Worm (Caenorhabditis elegans) whole organism, L2 larva: ENCODE measurements around the gene F44E2.4.

Source experiments
- C34F6.9 ChIP-seq: fragments of 150-350 bp; optimal IDR thresholded peaks from 2 replicates; lab custom pipeline; 2014; ENCODE audit warnings: missing biosample characterization, missing genetic modification characterization
- F13H6.1 ChIP-seq: sonication (generic microtip); optimal IDR thresholded peaks from 2 replicates; lab custom pipeline; 2016; ENCODE audit warnings: missing genetic modification characterization, missing compliant biosample characterization
- R02D3.7 ChIP-seq: fragments of 150-350 bp; optimal IDR thresholded peaks from 2 replicates; lab custom pipeline; 2014; ENCODE audit warnings: missing biosample characterization, missing genetic modification characterization
- Y55F3AM.14 ChIP-seq: fragments of 200-800 bp; sonication (Bioruptor generic); optimal IDR thresholded peaks from 2 replicates; lab custom pipeline; 2018; ENCODE audit warnings: mild to moderate bottlenecking, missing genetic modification characterization, missing compliant biosample characterization
- ZK546.5 ChIP-seq: sonication (generic microtip); optimal IDR thresholded peaks from 2 replicates; lab custom pipeline; 2017; ENCODE audit warnings: missing biosample characterization, missing genetic modification characterization
- alr-1 ChIP-seq: fragments of 150-350 bp; optimal IDR thresholded peaks from 2 replicates; lab custom pipeline; 2014; ENCODE audit warnings: missing biosample characterization, missing genetic modification characterization
- aly-2 ChIP-seq: fragments of 150-350 bp; optimal IDR thresholded peaks from 2 replicates; lab custom pipeline; 2014; ENCODE audit warnings: missing biosample characterization, missing genetic modification characterization
- ama-1 ChIP-seq: fragments of 150-350 bp; optimal IDR thresholded peaks from 2 replicates; lab custom pipeline; 2018; ENCODE audit warnings: inconsistent platforms
- blmp-1 ChIP-seq: sonication (generic microtip); optimal IDR thresholded peaks from 2 replicates; lab custom pipeline; 2017; ENCODE audit warnings: missing genetic modification characterization, mild to moderate bottlenecking, missing compliant biosample characterization, antibody characterized with exemption, moderate library complexity; ENCODE audit not compliant: insufficient read depth
- ceh-16 ChIP-seq: fragments of 150-350 bp; optimal IDR thresholded peaks from 2 replicates; lab custom pipeline; 2014; ENCODE audit warnings: missing biosample characterization, missing genetic modification characterization
- ceh-82 ChIP-seq: fragments of 150-350 bp; optimal IDR thresholded peaks from 2 replicates; lab custom pipeline; 2014; ENCODE audit warnings: missing biosample characterization, missing genetic modification characterization
- crh-2 ChIP-seq: sonication (generic microtip); optimal IDR thresholded peaks from 2 replicates; lab custom pipeline; 2017; ENCODE audit warnings: missing biosample characterization, missing genetic modification characterization
- dmd-4 ChIP-seq: sonication (generic microtip); optimal IDR thresholded peaks from 2 replicates; lab custom pipeline; 2017; ENCODE audit warnings: missing biosample characterization, missing genetic modification characterization
- egl-27 ChIP-seq: sonication (generic microtip); optimal IDR thresholded peaks from 3 replicates; lab custom pipeline; 2017; ENCODE audit warnings: missing biosample characterization, missing genetic modification reagents, missing genetic modification characterization
- elt-1 ChIP-seq: fragments of 150-350 bp; optimal IDR thresholded peaks from 2 replicates; lab custom pipeline; 2014; ENCODE audit warnings: missing biosample characterization, missing genetic modification characterization
- elt-3 ChIP-seq: sonication (generic microtip); optimal IDR thresholded peaks from 2 replicates; lab custom pipeline; 2017; ENCODE audit warnings: missing biosample characterization, missing genetic modification characterization
- fos-1 ChIP-seq: fragments of 150-350 bp; optimal IDR thresholded peaks from 2 replicates; lab custom pipeline; 2014; ENCODE audit warnings: missing biosample characterization, missing genetic modification characterization
- gmeb-1 ChIP-seq: fragments of 150-350 bp; optimal IDR thresholded peaks from 2 replicates; lab custom pipeline; 2014; ENCODE audit warnings: missing biosample characterization, missing genetic modification characterization
- lin-11 ChIP-seq: fragments of 150-350 bp; sonication (generic microtip); optimal IDR thresholded peaks from 2 replicates; lab custom pipeline; 2014; ENCODE audit warnings: missing biosample characterization, missing genetic modification characterization, inconsistent platforms, mixed read lengths
- lin-13 ChIP-seq: fragments of 150-350 bp; optimal IDR thresholded peaks from 2 replicates; lab custom pipeline; 2014; ENCODE audit warnings: missing biosample characterization, missing genetic modification reagents, missing genetic modification characterization
- lin-39 ChIP-seq: fragments of 150-350 bp; optimal IDR thresholded peaks from 2 replicates; lab custom pipeline; 2014; ENCODE audit warnings: missing biosample characterization, missing genetic modification reagents, missing genetic modification characterization
- lsy-2 ChIP-seq, 2 experiments: fragments of 150-350 bp in 1 of 2; sonication (generic microtip) in 1 of 2; optimal IDR thresholded peaks; 2 replicates each; lab custom pipeline; 2014 to 2017; ENCODE audit warnings: missing biosample characterization in 2 of 2, missing genetic modification characterization in 2 of 2
- mab-5 ChIP-seq: fragments of 150-350 bp; optimal IDR thresholded peaks from 2 replicates; lab custom pipeline; 2014; ENCODE audit warnings: missing biosample characterization, missing genetic modification characterization
- mbf-1 ChIP-seq: sonication (generic microtip); optimal IDR thresholded peaks from 2 replicates; lab custom pipeline; 2017; ENCODE audit warnings: missing biosample characterization, missing genetic modification characterization
- mdl-1 ChIP-seq, 2 experiments: fragments of 150-350 bp in 1 of 2; sonication (generic microtip) in 1 of 2; optimal IDR thresholded peaks; 2 replicates each; lab custom pipeline; 2017; ENCODE audit warnings: missing biosample characterization in 2 of 2, missing genetic modification characterization in 2 of 2
- nhr-10 ChIP-seq: sonication (generic microtip); optimal IDR thresholded peaks from 2 replicates; lab custom pipeline; 2017; ENCODE audit warnings: missing biosample characterization, missing genetic modification characterization
- nhr-11 ChIP-seq: fragments of 150-350 bp; optimal IDR thresholded peaks from 2 replicates; lab custom pipeline; 2014; ENCODE audit warnings: missing biosample characterization, missing genetic modification characterization
- nhr-12 ChIP-seq: fragments of 150-350 bp; optimal IDR thresholded peaks from 2 replicates; lab custom pipeline; 2014; ENCODE audit warnings: missing biosample characterization, missing genetic modification characterization
- nhr-129 ChIP-seq: fragments of 150-350 bp; optimal IDR thresholded peaks from 2 replicates; lab custom pipeline; 2014; ENCODE audit warnings: missing biosample characterization, missing genetic modification characterization
- nhr-21 ChIP-seq: fragments of 150-350 bp; optimal IDR thresholded peaks from 2 replicates; lab custom pipeline; 2014; ENCODE audit warnings: missing biosample characterization, missing genetic modification characterization
- nhr-23 ChIP-seq: fragments of 150-350 bp; optimal IDR thresholded peaks from 2 replicates; lab custom pipeline; 2014; ENCODE audit warnings: missing biosample characterization, missing genetic modification reagents, missing genetic modification characterization
- nhr-237 ChIP-seq: fragments of 150-350 bp; optimal IDR thresholded peaks from 2 replicates; lab custom pipeline; 2014; ENCODE audit warnings: missing biosample characterization, missing genetic modification characterization
- nhr-25 ChIP-seq: fragments of 150-350 bp; sonication (generic microtip); optimal IDR thresholded peaks from 3 replicates; lab custom pipeline; 2014; ENCODE audit warnings: missing biosample characterization, missing genetic modification characterization
- nhr-6 ChIP-seq: fragments of 150-350 bp; optimal IDR thresholded peaks from 2 replicates; lab custom pipeline; 2014; ENCODE audit warnings: missing biosample characterization, missing genetic modification characterization
- nhr-77 ChIP-seq: fragments of 150-350 bp; optimal IDR thresholded peaks from 2 replicates; lab custom pipeline; 2014; ENCODE audit warnings: missing biosample characterization, missing genetic modification characterization
- peb-1 ChIP-seq: fragments of 150-350 bp; optimal IDR thresholded peaks from 2 replicates; lab custom pipeline; 2014; ENCODE audit warnings: missing biosample characterization, missing genetic modification characterization
- sem-4 ChIP-seq: fragments of 150-350 bp; optimal IDR thresholded peaks from 2 replicates; lab custom pipeline; 2014; ENCODE audit warnings: missing biosample characterization, missing genetic modification reagents, missing genetic modification characterization
- skn-1 ChIP-seq: sonication (generic microtip); optimal IDR thresholded peaks from 2 replicates; lab custom pipeline; 2017; ENCODE audit warnings: missing biosample characterization, missing genetic modification characterization
- sma-3 ChIP-seq: sonication (generic microtip); optimal IDR thresholded peaks from 2 replicates; lab custom pipeline; 2016; ENCODE audit warnings: missing genetic modification reagents, missing genetic modification characterization, missing compliant biosample characterization
- sma-9 ChIP-seq, 2 experiments: fragments of 150-350 bp in 1 of 2; sonication (generic microtip) in 1 of 2; optimal IDR thresholded peaks; 2 replicates each; lab custom pipeline; 2014 to 2016; ENCODE audit warnings: missing genetic modification characterization in 2 of 2, mild to moderate bottlenecking in 1 of 2, missing biosample characterization in 1 of 2, missing compliant biosample characterization in 1 of 2, missing genetic modification reagents in 1 of 2, moderate library complexity in 1 of 2
- snpc-4 ChIP-seq: fragments of 150-350 bp; optimal IDR thresholded peaks from 2 replicates; lab custom pipeline; 2014; ENCODE audit warnings: missing biosample characterization, missing genetic modification characterization
- unc-39 ChIP-seq: fragments of 150-350 bp; optimal IDR thresholded peaks from 2 replicates; lab custom pipeline; 2014; ENCODE audit warnings: missing biosample characterization, missing genetic modification characterization
- unc-55 ChIP-seq: fragments of 150-350 bp; sonication (generic microtip); optimal IDR thresholded peaks from 3 replicates; lab custom pipeline; 2014; ENCODE audit warnings: missing biosample characterization, missing genetic modification reagents, missing genetic modification characterization
- unc-62 ChIP-seq: fragments of 150-350 bp; optimal IDR thresholded peaks from 2 replicates; lab custom pipeline; 2014; ENCODE audit warnings: missing biosample characterization, missing genetic modification reagents, missing genetic modification characterization
- zag-1 ChIP-seq: fragments of 150-350 bp; optimal IDR thresholded peaks from 2 replicates; lab custom pipeline; 2014; ENCODE audit warnings: missing biosample characterization, missing genetic modification characterization
- ztf-1 ChIP-seq: fragments of 200-800 bp; sonication (Bioruptor generic); conservative IDR thresholded peaks from 2 replicates; pipeline ENCODE4 v1.3.6; 2022; ENCODE audit warnings: missing genetic modification characterization, missing compliant biosample characterization
- ztf-11 ChIP-seq: sonication (generic microtip); optimal IDR thresholded peaks from 2 replicates; lab custom pipeline; 2017; ENCODE audit warnings: missing biosample characterization, missing genetic modification characterization
- ztf-4 ChIP-seq: fragments of 150-350 bp; optimal IDR thresholded peaks from 2 replicates; lab custom pipeline; 2014; ENCODE audit warnings: missing biosample characterization, missing genetic modification characterization

F44E2.4 gene

DNA sequence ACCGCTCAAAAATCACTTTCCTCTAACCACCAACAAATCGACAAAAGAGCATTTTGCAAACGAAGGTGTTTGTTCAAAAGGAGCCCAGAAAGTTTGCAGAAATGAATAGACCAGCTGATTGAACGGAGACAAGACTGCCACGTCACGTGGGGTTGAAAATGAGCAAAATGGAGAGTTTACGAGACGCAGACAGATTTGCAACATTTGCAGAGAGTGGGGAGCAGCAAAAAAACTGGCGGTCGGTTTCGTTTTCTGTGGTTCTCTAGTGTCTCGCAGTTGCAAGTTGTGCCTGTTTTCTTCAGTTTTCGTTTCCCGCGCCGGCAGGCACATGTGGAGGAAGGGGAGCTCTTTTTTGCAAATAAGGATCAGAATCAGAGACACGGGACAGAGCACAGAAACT is 52.8 kb downstream of the F44E2.4 start:
- TF ChIP-seq alr-1 (tag; lab: Kevin White, UChicago) (no peak), C34F6.9 (peak; percentile 87), lin-13 (no peak), nhr-129 (tag; lab: Kevin White, UChicago) (peak; percentile 91), ztf-11 (no peak), unc-39 (tag; lab: Kevin White, UChicago) (no peak), sma-3 (GFP tag; lab: Kevin White, UChicago) (no peak), nhr-12 (tag; lab: Kevin White, UChicago) (no peak), elt-1 (no peak), lsy-2 (tag; optimal IDR thresholded peaks at IDR 0.05; lab: Kevin White, UChicago) (peak in 1 of 2 experiments; percentile 59), egl-27 (tag; lab: Kevin White, UChicago) (no peak), aly-2 (tag; lab: Kevin White, UChicago) (no peak), lin-11 (tag; lab: Kevin White, UChicago) (peak; percentile 53), F13H6.1 (peak; percentile 81), ceh-16 (no peak), mdl-1 (tag; optimal IDR thresholded peaks at IDR 0.05; lab: Kevin White, UChicago) (peak; percentile 66 to 86), ztf-4 (tag; lab: Kevin White, UChicago) (no peak), sem-4 (tag; lab: Kevin White, UChicago) (peak; percentile 12), elt-3 (tag; lab: Kevin White, UChicago) (no peak), ama-1 (lab: Kevin White, UChicago) (no peak), peb-1 (tag; lab: Kevin White, UChicago) (no peak), gmeb-1 (peak; percentile 18), lin-39 (tag; lab: Kevin White, UChicago) (no peak), nhr-237 (tag; lab: Kevin White, UChicago) (no peak), nhr-25 (tag; lab: Kevin White, UChicago) (no peak), nhr-6 (tag; lab: Kevin White, UChicago) (no peak), ZK546.5 (tag; lab: Kevin White, UChicago) (no peak), unc-62 (GFP tag; lab: Kevin White, UChicago) (no peak), mbf-1 (tag; lab: Kevin White, UChicago) (no peak), fos-1 (tag; lab: Kevin White, UChicago) (peak; percentile 57), zag-1 (tag; lab: Kevin White, UChicago) (no peak), nhr-21 (tag; lab: Kevin White, UChicago) (no peak), R02D3.7 (no peak), sma-9 (GFP tag; optimal IDR thresholded peaks at IDR 0.05; lab: Kevin White, UChicago) (peak; percentile 88), sma-9 (tag; optimal IDR thresholded peaks at IDR 0.05; lab: Kevin White, UChicago) (no peak), blmp-1 (tag; lab: Kevin White, UChicago) (no peak), nhr-23 (tag; lab: Kevin White, UChicago) (no peak), ztf-1 (GFP tag; lab: Robert Waterston, UW) (no peak), nhr-11 (tag; lab: Kevin White, UChicago) (no peak), nhr-77 (tag; lab: Kevin White, UChicago) (no peak), mab-5 (tag; lab: Kevin White, UChicago) (no peak), Y55F3AM.14 (GFP tag; lab: Kevin White, UChicago) (no peak), nhr-10 (tag; lab: Kevin White, UChicago) (no peak), snpc-4 (tag; lab: Kevin White, UChicago) (no peak), skn-1 (tag; lab: Kevin White, UChicago) (no peak), ceh-82 (tag; lab: Kevin White, UChicago) (no peak), crh-2 (tag; lab: Kevin White, UChicago) (peak; percentile 93), unc-55 (peak; percentile 54), dmd-4 (tag; lab: Kevin White, UChicago) (no peak)
